Worm (Caenorhabditis elegans): ENCODE data around the gene T25E12.16.

DNA sequence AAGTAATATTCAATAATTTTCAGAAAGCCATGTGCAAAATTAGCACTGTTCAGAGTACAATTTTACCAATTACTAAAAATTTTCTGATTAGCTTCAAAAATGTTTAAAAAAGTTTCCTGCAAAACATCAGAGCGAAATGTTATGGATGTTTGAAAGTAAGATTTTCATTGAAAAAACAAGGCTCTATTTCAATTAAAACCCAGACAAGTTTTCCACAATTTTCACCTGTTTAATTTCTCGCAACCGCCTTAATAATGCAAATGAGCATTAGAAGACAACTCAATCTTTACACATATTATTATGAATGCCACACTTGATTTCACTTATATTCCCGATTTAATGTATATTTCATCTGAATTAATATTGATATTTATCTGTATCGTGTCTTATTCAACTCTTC is 39.0 kb downstream of the T25E12.16 start, which contains the start of gene srz-101:
- TF ChIP-seq sma-3 (GFP tag; optimal IDR thresholded peaks at IDR 0.05): no peak
- TF ChIP-seq alr-1 (tag; optimal IDR thresholded peaks at IDR 0.05): no peak
- TF ChIP-seq ztf-1 (GFP tag; conservative IDR thresholded peaks at IDR 0.05): no peak
- no peak for TF ChIP-seq unc-62 (GFP tag; optimal IDR thresholded peaks at IDR 0.05)
- TF ChIP-seq R02D3.7 (tag; optimal IDR thresholded peaks at IDR 0.05): no peak
- no peak for TF ChIP-seq elt-3 (tag; optimal IDR thresholded peaks at IDR 0.05)
- TF ChIP-seq zag-1 (tag; optimal IDR thresholded peaks at IDR 0.05): no peak
- TF ChIP-seq fos-1 (tag; optimal IDR thresholded peaks at IDR 0.05): no peak
- no peak for TF ChIP-seq sma-9 (GFP tag; optimal IDR thresholded peaks at IDR 0.05)
- no peak for TF ChIP-seq sma-9 (tag; optimal IDR thresholded peaks at IDR 0.05)
- TF ChIP-seq ZK546.5 (tag; optimal IDR thresholded peaks at IDR 0.05): no peak

Data from whole organism, L2 larva.